2 fruit fly cellular contexts compared by ENCODE assay signal in genomic region chr2L:3353791-3354190, dm6.
TF ChIP-seq lines count a peak whose summit lies in the region.

No protein-coding gene starts in this region.

TF ChIP-seq in whole organism, adult, 20 proteins besides CTCF, POLR2A, EP300 and RAD21:
- peak; percentile 57 for TF ChIP-seq kay (GFP tag; lab: Kevin White, UChicago; ENCODE audit: borderline replicate concordance)
- TF ChIP-seq Clk (GFP tag; optimal IDR thresholded peaks at IDR 0.05; lab: Kevin White, UChicago) = no peak
TF ChIP-seq in whole organism, adult: peak in this region for 1.

TF ChIP-seq in whole organism, prepupa, 60 proteins besides CTCF, POLR2A, EP300 and RAD21:
- TF ChIP-seq CG6854 (GFP tag; optimal IDR thresholded peaks at IDR 0.05; lab: Kevin White, UChicago) (no peak), svp (GFP tag; lab: Kevin White, UChicago) (peak; percentile 54), CG6163 (GFP tag; IDR thresholded peaks at IDR 0.05; lab: Robert Waterston, UW) (no peak)
